Fruit fly (Drosophila melanogaster) whole organism, embryonic: Measurements from ENCODE around the gene Rab9.
A peak's percentile ranks its signal among the peaks of the same experiment; 100 is the strongest.

Source experiments
- Atf-2 ChIP-seq: fragments of 200-800 bp; sonication (Bioruptor generic); optimal IDR thresholded peaks from 2 replicates; lab custom pipeline; 2016; ENCODE audit warnings: missing biosample characterization, missing genetic modification characterization
- CG1024 ChIP-seq: fragments of 200-800 bp; sonication (Bioruptor generic); IDR thresholded peaks from 2 replicates; pipeline ENCODE4 v1.3.6; 2022; ENCODE audit warnings: missing biosample characterization, missing genetic modification characterization
- CG10366 ChIP-seq: fragments of 200-800 bp; sonication (Bioruptor generic); IDR thresholded peaks from 2 replicates; pipeline ENCODE4 v1.3.6; 2022; ENCODE audit warnings: missing biosample characterization, missing genetic modification characterization
- CG11085 ChIP-seq: fragments of 200-800 bp; sonication (Bioruptor generic); IDR thresholded peaks from 2 replicates; pipeline ENCODE4 v1.3.6; 2022; ENCODE audit warnings: missing biosample characterization, missing genetic modification characterization
- CG11398 ChIP-seq: fragments of 200-800 bp; sonication (Bioruptor generic); optimal IDR thresholded peaks from 2 replicates; lab custom pipeline; 2016; ENCODE audit warnings: missing biosample characterization, missing genetic modification characterization
- CG12071 ChIP-seq: fragments of 200-800 bp; sonication (Bioruptor generic); optimal IDR thresholded peaks from 3 replicates; lab custom pipeline; 2018; ENCODE audit warnings: missing biosample characterization, mild to moderate bottlenecking, missing genetic modification characterization
- CG15479 ChIP-seq: fragments of 200-800 bp; sonication (Bioruptor generic); optimal IDR thresholded peaks from 3 replicates; lab custom pipeline; 2019; ENCODE audit warnings: missing biosample characterization, mild to moderate bottlenecking, missing genetic modification characterization, moderate library complexity
- CG17359 ChIP-seq: fragments of 200-800 bp; sonication (Bioruptor generic); optimal IDR thresholded peaks from 3 replicates; lab custom pipeline; 2018; ENCODE audit warnings: missing biosample characterization, mild to moderate bottlenecking, missing genetic modification characterization, moderate library complexity
- CG17829 ChIP-seq: fragments of 200-800 bp; optimal IDR thresholded peaks from 2 replicates; lab custom pipeline; 2019; ENCODE audit warnings: missing biosample characterization, mild to moderate bottlenecking, missing genetic modification characterization, moderate library complexity
- CG1832 ChIP-seq: fragments of 200-800 bp; sonication (Bioruptor generic); optimal IDR thresholded peaks from 2 replicates; lab custom pipeline; 2017; ENCODE audit warnings: missing biosample characterization, mild to moderate bottlenecking, missing genetic modification characterization, inconsistent platforms
- CG18619 ChIP-seq: fragments of 200-800 bp; sonication (Bioruptor generic); optimal IDR thresholded peaks from 3 replicates; lab custom pipeline; 2017; ENCODE audit warnings: missing biosample characterization, mild to moderate bottlenecking, missing genetic modification characterization
- CG2875 ChIP-seq: fragments of 200-800 bp; sonication (Bioruptor generic); optimal IDR thresholded peaks from 2 replicates; lab custom pipeline; 2017; ENCODE audit warnings: missing biosample characterization, mild to moderate bottlenecking, missing genetic modification characterization, missing genetic modification reagents
- CG32532 ChIP-seq: fragments of 200-800 bp; sonication (Bioruptor generic); IDR thresholded peaks from 2 replicates; pipeline ENCODE4 v1.3.6; 2022; ENCODE audit warnings: missing biosample characterization, missing genetic modification characterization
- CG3407 ChIP-seq: fragments of 200-800 bp; sonication (Bioruptor generic); optimal IDR thresholded peaks from 2 replicates; lab custom pipeline; 2018; ENCODE audit warnings: missing biosample characterization, mild to moderate bottlenecking, missing genetic modification characterization
- CG7271 ChIP-seq: fragments of 200-800 bp; sonication (Bioruptor generic); optimal IDR thresholded peaks from 2 replicates; lab custom pipeline; 2018; ENCODE audit warnings: missing biosample characterization, mild to moderate bottlenecking, missing genetic modification characterization, moderate library complexity
- CG7372 ChIP-seq: fragments of 200-800 bp; sonication (Bioruptor generic); IDR thresholded peaks from 2 replicates; pipeline ENCODE4 v1.3.6; 2022; ENCODE audit warnings: missing biosample characterization, missing genetic modification characterization
- CG7556 ChIP-seq: fragments of 200-800 bp; sonication (Bioruptor generic); optimal IDR thresholded peaks from 2 replicates; lab custom pipeline; 2017; ENCODE audit warnings: missing biosample characterization, mild to moderate bottlenecking, missing genetic modification characterization
- CG8388 ChIP-seq: fragments of 200-800 bp; sonication (Bioruptor generic); optimal IDR thresholded peaks from 2 replicates; lab custom pipeline; 2019; ENCODE audit warnings: missing biosample characterization, mild to moderate bottlenecking, missing genetic modification characterization, moderate library complexity
- CG9215 ChIP-seq: fragments of 200-800 bp; sonication (Bioruptor generic); IDR thresholded peaks from 2 replicates; pipeline ENCODE4 v1.3.6; 2022; ENCODE audit warnings: missing biosample characterization, missing genetic modification characterization
- CG9609 ChIP-seq: fragments of 200-800 bp; sonication (Bioruptor generic); optimal IDR thresholded peaks from 3 replicates; lab custom pipeline; 2016; ENCODE audit warnings: missing biosample characterization, missing genetic modification characterization
- CrebB ChIP-seq: fragments of 200-800 bp; sonication (Bioruptor generic); optimal IDR thresholded peaks from 3 replicates; lab custom pipeline; 2018; ENCODE audit warnings: missing biosample characterization, mild to moderate bottlenecking, missing genetic modification characterization
- Dfd ChIP-seq, 2 experiments: fragments of >200 bp; optimal IDR thresholded peaks; 2 replicates each; lab custom pipeline; 2017; ENCODE audit warnings: missing biosample characterization in 2 of 2, missing genetic modification characterization in 2 of 2
- Dip3 ChIP-seq: fragments of 200-800 bp; sonication (Bioruptor generic); optimal IDR thresholded peaks from 3 replicates; lab custom pipeline; 2016; ENCODE audit warnings: missing biosample characterization, missing genetic modification characterization
- E2f2 ChIP-seq: fragments of 200-800 bp; sonication (Bioruptor generic); IDR thresholded peaks from 2 replicates; pipeline ENCODE4 v1.3.6; 2022; ENCODE audit warnings: missing biosample characterization, missing genetic modification characterization
- Ets97D ChIP-seq: fragments of 200-800 bp; sonication (Bioruptor generic); optimal IDR thresholded peaks from 3 replicates; lab custom pipeline; 2016; ENCODE audit warnings: missing biosample characterization, missing genetic modification characterization
- H15 ChIP-seq: fragments of 200-800 bp; sonication (Bioruptor generic); IDR thresholded peaks from 3 replicates; pipeline ENCODE4 v1.3.6; 2022; ENCODE audit warnings: missing biosample characterization, missing genetic modification characterization
- H2.0 ChIP-seq: fragments of 200-800 bp; sonication (Bioruptor generic); IDR thresholded peaks from 2 replicates; pipeline ENCODE4 v1.3.6; 2022; ENCODE audit warnings: missing biosample characterization, missing genetic modification characterization
- HLHmδ ChIP-seq: fragments of 200-800 bp; sonication (Bioruptor generic); optimal IDR thresholded peaks from 2 replicates; lab custom pipeline; 2018; ENCODE audit warnings: missing biosample characterization, mild to moderate bottlenecking, missing genetic modification characterization, moderate library complexity
- Hsf ChIP-seq: fragments of 200-800 bp; sonication (Bioruptor generic); optimal IDR thresholded peaks from 3 replicates; lab custom pipeline; 2016; ENCODE audit warnings: missing biosample characterization, missing genetic modification characterization
- Opbp ChIP-seq: fragments of 200-800 bp; sonication (Bioruptor generic); IDR thresholded peaks from 3 replicates; pipeline ENCODE4 v1.3.6; 2022; ENCODE audit warnings: missing biosample characterization, missing genetic modification characterization; ENCODE audit not compliant: partially characterized antibody
- Sry-δ ChIP-seq: fragments of 200-800 bp; sonication (Bioruptor generic); optimal IDR thresholded peaks from 2 replicates; lab custom pipeline; 2016; ENCODE audit warnings: missing biosample characterization, missing genetic modification characterization
- amos ChIP-seq: fragments of 200-800 bp; sonication (Bioruptor generic); IDR thresholded peaks from 2 replicates; pipeline ENCODE4 v1.3.6; 2022; ENCODE audit warnings: missing biosample characterization, missing genetic modification characterization; ENCODE audit not compliant: partially characterized antibody
- ara ChIP-seq: fragments of 200-800 bp; sonication (Bioruptor generic); IDR thresholded peaks from 2 replicates; pipeline ENCODE4 v1.3.6; 2022; ENCODE audit warnings: missing biosample characterization, missing genetic modification characterization
- bigmax ChIP-seq: fragments of 200-800 bp; sonication (Bioruptor generic); optimal IDR thresholded peaks from 2 replicates; lab custom pipeline; 2018; ENCODE audit warnings: missing biosample characterization, mild to moderate bottlenecking, missing genetic modification characterization
- ci ChIP-seq: fragments of 200-800 bp; sonication (Bioruptor generic); IDR thresholded peaks from 3 replicates; pipeline ENCODE4 v1.3.6; 2022; ENCODE audit warnings: missing biosample characterization, missing genetic modification characterization
- crp ChIP-seq, 2 experiments: fragments of 200-800 bp; sonication (Bioruptor generic); optimal IDR thresholded peaks; 2 replicates in 1 of 2; 3 replicates in 1 of 2; lab custom pipeline; 2017; ENCODE audit warnings: missing biosample characterization in 2 of 2, missing genetic modification characterization in 2 of 2, mild to moderate bottlenecking in 1 of 2, moderate library complexity in 1 of 2
- ham ChIP-seq: fragments of 200-800 bp; sonication (Bioruptor generic); IDR thresholded peaks from 2 replicates; pipeline ENCODE4 v1.3.6; 2022; ENCODE audit warnings: missing biosample characterization, missing genetic modification characterization
- hkb ChIP-seq, 2 experiments: fragments of 200-800 bp in 1 of 2; fragments of >200 bp in 1 of 2; sonication (Bioruptor generic) in 1 of 2; IDR thresholded peaks in 1 of 2; optimal IDR thresholded peaks in 1 of 2; 2 replicates each; pipeline versions ENCODE4 v1.3.6 to Lab custom; 2017 to 2022; ENCODE audit warnings: missing biosample characterization in 1 of 2, missing genetic modification characterization in 1 of 2
- knrl ChIP-seq: fragments of 200-800 bp; sonication (Bioruptor generic); IDR thresholded peaks from 3 replicates; pipeline ENCODE4 v1.3.6; 2022; ENCODE audit warnings: missing biosample characterization, missing genetic modification characterization; ENCODE audit not compliant: partially characterized antibody
- lilli ChIP-seq: fragments of 200-800 bp; sonication (Bioruptor generic); optimal IDR thresholded peaks from 3 replicates; lab custom pipeline; 2016; ENCODE audit warnings: missing biosample characterization, missing genetic modification characterization
- lov ChIP-seq, 2 experiments: fragments of 200-800 bp in 1 of 2; fragments of >200 bp in 1 of 2; sonication (Bioruptor generic) in 1 of 2; IDR thresholded peaks in 1 of 2; optimal IDR thresholded peaks in 1 of 2; 2 replicates in 1 of 2; 3 replicates in 1 of 2; pipeline versions ENCODE4 v1.3.6 to Lab custom; 2017 to 2022; ENCODE audit warnings: missing biosample characterization in 1 of 2, missing genetic modification characterization in 1 of 2
- nmo ChIP-seq: fragments of 200-800 bp; sonication (Bioruptor generic); optimal IDR thresholded peaks from 2 replicates; lab custom pipeline; 2018; ENCODE audit warnings: missing biosample characterization, mild to moderate bottlenecking, missing genetic modification characterization, moderate library complexity
- ro ChIP-seq: fragments of 200-800 bp; sonication (Bioruptor generic); IDR thresholded peaks from 2 replicates; pipeline ENCODE4 v1.3.6; 2022; ENCODE audit warnings: missing biosample characterization, missing genetic modification characterization
- sim ChIP-seq: fragments of 200-800 bp; sonication (Bioruptor generic); IDR thresholded peaks from 2 replicates; pipeline ENCODE4 v1.3.6; 2022; ENCODE audit warnings: missing biosample characterization, missing genetic modification characterization
- sna ChIP-seq: fragments of 200-800 bp; sonication (Bioruptor generic); IDR thresholded peaks from 2 replicates; pipeline ENCODE4 v1.3.6; 2022; ENCODE audit warnings: missing biosample characterization, missing genetic modification characterization; ENCODE audit not compliant: partially characterized antibody
- tin ChIP-seq: fragments of 200-800 bp; sonication (Bioruptor generic); optimal IDR thresholded peaks from 3 replicates; lab custom pipeline; 2016; ENCODE audit warnings: missing biosample characterization, missing genetic modification characterization
- zen ChIP-seq: fragments of 200-800 bp; sonication (Bioruptor generic); optimal IDR thresholded peaks from 3 replicates; lab custom pipeline; 2018; ENCODE audit warnings: missing biosample characterization, mild to moderate bottlenecking, missing genetic modification characterization, moderate library complexity

Rab9 gene

DNA sequence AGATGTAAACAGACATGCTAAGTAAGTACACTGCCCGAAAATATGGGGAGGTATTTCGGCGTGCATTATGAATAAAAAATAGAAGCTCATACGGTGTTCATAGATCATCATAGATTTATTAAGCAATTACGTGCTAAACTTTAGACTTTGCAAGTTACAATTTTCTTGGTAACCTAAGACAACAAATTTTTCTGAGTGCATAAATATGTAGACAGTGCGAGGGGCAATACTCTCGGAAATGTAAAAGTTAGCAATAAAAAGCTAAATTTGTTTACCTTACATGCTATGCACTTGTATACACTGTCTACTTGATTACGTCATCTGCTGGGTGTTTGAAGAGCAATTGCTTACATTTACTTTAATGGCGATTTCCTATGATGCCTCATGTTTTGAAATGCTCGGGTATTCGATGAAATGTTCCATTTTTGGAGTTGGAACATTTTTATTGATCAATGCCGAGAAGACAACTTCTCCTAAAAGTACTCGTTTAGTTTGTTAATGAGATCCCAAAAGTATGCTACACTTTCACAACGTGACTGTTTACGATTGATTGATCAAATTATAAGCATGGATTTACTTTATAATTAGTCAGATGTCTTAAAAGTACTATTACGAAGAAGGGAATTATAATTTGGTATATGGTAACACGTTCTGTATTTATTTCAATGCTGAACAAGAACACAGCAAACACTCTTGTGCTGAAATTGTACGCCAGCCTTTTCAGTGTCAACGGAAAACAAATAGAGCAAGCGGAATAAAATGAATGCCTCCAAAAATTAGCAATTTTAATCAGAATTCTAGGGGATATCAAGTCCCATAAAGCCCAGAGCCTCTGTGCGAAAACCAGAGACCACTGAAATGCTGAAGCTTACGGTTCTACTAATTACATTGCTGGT is 15.5 kb upstream of the Rab9 start, which contains the start of gene Lectin-galC1 (continued):
- TF ChIP-seq CG11398 (GFP tag; lab: Kevin White, UChicago) (peak; percentile 83), hkb (optimal IDR thresholded peaks at IDR 0.05; lab: Kevin White, UChicago) (no peak), hkb (GFP tag; IDR thresholded peaks at IDR 0.05; lab: Robert Waterston, UW) (peak; percentile 87), lov (optimal IDR thresholded peaks at IDR 0.05; lab: Kevin White, UChicago) (no peak), lov (GFP tag; IDR thresholded peaks at IDR 0.05; lab: Robert Waterston, UW) (peak; percentile 77; the same call in 2 of the 3 replicates), CG10366 (GFP tag; lab: Robert Waterston, UW) (peak; percentile 85), H15 (GFP tag; lab: Robert Waterston, UW) (peak; percentile 76), zen (tag; lab: Kevin White, UChicago) (peak; percentile 88), crp (GFP tag; optimal IDR thresholded peaks at IDR 0.05; lab: Kevin White, UChicago) (peak in 1 of 2 experiments; percentile 52), CG7556 (GFP tag; lab: Kevin White, UChicago) (peak; percentile 80), HLHmδ (no peak), tin (GFP tag; lab: Kevin White, UChicago) (peak; percentile 83), ara (GFP tag; lab: Robert Waterston, UW) (peak; percentile 89), lilli (peak; percentile 80), CG12071 (GFP tag; lab: Kevin White, UChicago) (peak; percentile 89), CG17829 (tag; lab: Kevin White, UChicago) (peak; percentile 88), CG17359 (tag; lab: Kevin White, UChicago) (peak; percentile 92), CG32532 (GFP tag; lab: Robert Waterston, UW) (peak; percentile 74), CG11085 (GFP tag; lab: Robert Waterston, UW) (0 out of 2 replicates have a peak, but pooled peaks have one; percentile 41), nmo (GFP tag; lab: Kevin White, UChicago) (peak; percentile 89), CG7372 (GFP tag; lab: Robert Waterston, UW) (peak; percentile 69), CG7271 (peak; percentile 66), knrl (GFP tag; lab: Robert Waterston, UW) (no peak), CrebB (tag; lab: Kevin White, UChicago) (peak; percentile 58), Sry-δ (GFP tag; lab: Kevin White, UChicago) (peak; percentile 60), sna (GFP tag; lab: Robert Waterston, UW) (no peak), Opbp (GFP tag; lab: Robert Waterston, UW) (no peak), Dfd (GFP tag; optimal IDR thresholded peaks at IDR 0.05; lab: Kevin White, UChicago) (no peak), CG1024 (peak; percentile 69; the same call in 1 of the 2 replicates), CG3407 (GFP tag; lab: Kevin White, UChicago) (peak; percentile 87), CG2875 (GFP tag; lab: Kevin White, UChicago) (peak; percentile 86), Atf-2 (peak; percentile 78), amos (GFP tag; lab: Robert Waterston, UW) (no peak), CG18619 (peak; percentile 84), Ets97D (GFP tag; lab: Kevin White, UChicago) (peak; percentile 56), CG1832 (no peak), ro (no peak; the same call in 1 of the 2 replicates), Hsf (GFP tag; lab: Kevin White, UChicago) (peak; percentile 89), Dip3 (GFP tag; lab: Kevin White, UChicago) (peak; percentile 40), bigmax (GFP tag; lab: Kevin White, UChicago) (no peak), ci (GFP tag; lab: Robert Waterston, UW) (peak; percentile 95), E2f2 (GFP tag; lab: Robert Waterston, UW) (peak; percentile 61), ham (GFP tag; lab: Robert Waterston, UW) (no peak), CG9609 (peak; percentile 86), sim (peak; percentile 79), CG8388 (peak; percentile 87), CG15479 (no peak), CG9215 (GFP tag; lab: Robert Waterston, UW) (no peak), H2.0 (GFP tag; lab: Robert Waterston, UW) (peak; percentile 87)
